Worm (Caenorhabditis elegans) whole organism, midembryonic: ENCODE data around the gene srx-104.

Experiments used
- T22C8.4 ChIP-seq: fragments of 200-800 bp; sonication (Bioruptor generic); IDR thresholded peaks from 2 replicates; pipeline ENCODE4 v1.3.6; 2022; ENCODE audit warnings: missing genetic modification characterization, missing compliant biosample characterization
- cog-1 ChIP-seq: sonication (generic microtip); optimal IDR thresholded peaks from 2 replicates; lab custom pipeline; 2016; ENCODE audit warnings: missing genetic modification characterization, missing compliant biosample characterization
- flt-1 ChIP-seq: fragments of 200-800 bp; sonication (Bioruptor generic); IDR thresholded peaks from 2 replicates; pipeline ENCODE4 v1.3.6; 2022; ENCODE audit warnings: missing genetic modification characterization, missing compliant biosample characterization
- med-1 ChIP-seq: sonication (generic microtip); optimal IDR thresholded peaks from 2 replicates; lab custom pipeline; 2017; ENCODE audit warnings: missing genetic modification characterization, mild to moderate bottlenecking, missing compliant biosample characterization, antibody characterized with exemption, missing genetic modification reagents; ENCODE audit not compliant: insufficient read depth
- tab-1 ChIP-seq: fragments of 200-800 bp; sonication (Bioruptor generic); IDR thresholded peaks from 2 replicates; pipeline ENCODE4 v1.3.6; 2022; ENCODE audit warnings: missing genetic modification characterization, missing compliant biosample characterization
- ztf-23 ChIP-seq: fragments of 200-800 bp; sonication (Bioruptor generic); IDR thresholded peaks from 2 replicates; pipeline ENCODE4 v1.3.6; 2022; ENCODE audit warnings: missing genetic modification reagents, missing genetic modification characterization, missing compliant biosample characterization
- ztf-29 ChIP-seq: fragments of 200-800 bp; sonication (Bioruptor generic); IDR thresholded peaks from 2 replicates; pipeline ENCODE4 v1.3.6; 2022; ENCODE audit warnings: missing genetic modification reagents, missing genetic modification characterization, missing compliant biosample characterization

DNA sequence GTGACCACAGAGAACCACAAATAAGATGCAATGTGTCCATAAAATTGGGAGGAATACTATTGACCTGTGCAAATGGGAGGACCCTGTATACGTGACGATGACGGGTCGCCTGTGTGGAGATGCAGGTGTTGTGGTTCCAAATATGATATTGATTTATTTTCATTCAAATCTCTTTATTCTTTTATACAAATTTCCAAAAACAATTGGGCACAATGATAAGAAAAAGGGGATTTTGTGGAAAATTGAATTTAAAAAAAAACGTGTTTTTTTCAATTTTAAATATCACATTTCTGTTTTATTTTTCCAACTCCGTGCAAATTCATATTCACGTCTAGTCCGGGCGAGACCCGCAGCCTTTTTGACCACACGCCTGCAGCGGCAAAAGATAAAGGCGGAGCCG lies 24.3 kb downstream of the srx-104 start, which contains the start of gene F19B10.2:
- no peak for TF ChIP-seq flt-1
- no peak for TF ChIP-seq med-1 (GFP tag; lab: Kevin White, UChicago)
- no peak for TF ChIP-seq cog-1 (tag; lab: Kevin White, UChicago)
- TF ChIP-seq T22C8.4 (GFP tag; lab: Robert Waterston, UW), result no peak
- TF ChIP-seq tab-1, result no peak
- no peak for TF ChIP-seq ztf-29 (GFP tag; lab: Robert Waterston, UW)
- no peak for TF ChIP-seq ztf-23 (GFP tag; lab: Robert Waterston, UW)
